Worm (Caenorhabditis elegans) whole organism, L1 larva: ENCODE data around the gene col-78.

Experiments used
- C04F5.9 ChIP-seq: sonication (generic microtip); optimal IDR thresholded peaks from 2 replicates; lab custom pipeline; 2016; ENCODE audit warnings: missing genetic modification characterization, missing compliant biosample characterization
- C16A3.4 ChIP-seq: fragments of 150-350 bp; optimal IDR thresholded peaks from 2 replicates; lab custom pipeline; 2014; ENCODE audit warnings: missing biosample characterization, missing genetic modification characterization
- C34B4.2 ChIP-seq: sonication (generic microtip); optimal IDR thresholded peaks from 2 replicates; lab custom pipeline; 2017; ENCODE audit warnings: mild to moderate bottlenecking, missing genetic modification characterization, missing compliant biosample characterization
- Y116A8C.19 ChIP-seq: sonication (generic microtip); optimal IDR thresholded peaks from 2 replicates; lab custom pipeline; 2016; ENCODE audit warnings: missing compliant biosample characterization, missing genetic modification characterization, borderline replicate concordance
- aha-1 ChIP-seq: fragments of 150-350 bp; optimal IDR thresholded peaks from 2 replicates; lab custom pipeline; 2014; ENCODE audit warnings: missing biosample characterization, missing genetic modification characterization
- aly-2 ChIP-seq: fragments of 150-350 bp; optimal IDR thresholded peaks from 2 replicates; lab custom pipeline; 2014; ENCODE audit warnings: missing biosample characterization, missing genetic modification characterization
- ama-1 ChIP-seq: fragments of 150-350 bp; optimal IDR thresholded peaks from 2 replicates; lab custom pipeline; 2014
- blmp-1 ChIP-seq: fragments of 150-350 bp; optimal IDR thresholded peaks from 2 replicates; lab custom pipeline; 2014; ENCODE audit warnings: missing biosample characterization, missing genetic modification characterization
- ceh-82 ChIP-seq, 3 experiments: fragments of 150-350 bp in 1 of 3; sonication (generic microtip) in 2 of 3; optimal IDR thresholded peaks; 2 replicates each; lab custom pipeline; 2014 to 2017; ENCODE audit warnings: missing biosample characterization in 3 of 3, missing genetic modification characterization in 3 of 3
- ceh-90 ChIP-seq: sonication (generic microtip); optimal IDR thresholded peaks from 2 replicates; lab custom pipeline; 2016; ENCODE audit warnings: missing genetic modification characterization, missing compliant biosample characterization
- ces-1 ChIP-seq: fragments of 150-350 bp; optimal IDR thresholded peaks from 2 replicates; lab custom pipeline; 2014; ENCODE audit warnings: missing biosample characterization, missing genetic modification reagents, missing genetic modification characterization
- dpl-1 ChIP-seq, 3 experiments: fragments of 150-350 bp in 2 of 3; sonication (generic microtip) in 1 of 3; optimal IDR thresholded peaks; 2 replicates each; lab custom pipeline; 2014 to 2017; ENCODE audit warnings: missing biosample characterization in 3 of 3, missing genetic modification characterization in 3 of 3, missing genetic modification reagents in 3 of 3
- dsc-1 ChIP-seq: sonication (generic microtip); optimal IDR thresholded peaks from 2 replicates; lab custom pipeline; 2016; ENCODE audit warnings: mild to moderate bottlenecking, missing genetic modification characterization, missing compliant biosample characterization
- efl-3 ChIP-seq: fragments of 200-800 bp; sonication (Bioruptor generic); optimal IDR thresholded peaks from 2 replicates; lab custom pipeline; 2018; ENCODE audit warnings: mild to moderate bottlenecking, missing genetic modification characterization, missing compliant biosample characterization
- egl-13 ChIP-seq: sonication (generic microtip); optimal IDR thresholded peaks from 2 replicates; lab custom pipeline; 2016; ENCODE audit warnings: missing genotype, missing genetic modification reagents, missing genetic modification characterization, missing compliant biosample characterization
- egl-27 ChIP-seq, 2 experiments: fragments of 150-350 bp in 1 of 2; sonication (generic microtip); optimal IDR thresholded peaks; 3 replicates each; lab custom pipeline; 2017 to 2018; ENCODE audit warnings: missing biosample characterization in 2 of 2, missing genetic modification characterization in 2 of 2, missing genetic modification reagents in 2 of 2
- elt-2 ChIP-seq: sonication (generic microtip); optimal IDR thresholded peaks from 2 replicates; lab custom pipeline; 2016; ENCODE audit warnings: missing genetic modification characterization, mild to moderate bottlenecking, inconsistent platforms, missing compliant biosample characterization, missing genetic modification reagents
- elt-3 ChIP-seq, 6 experiments: fragments of 150-350 bp in 1 of 6; sonication (generic microtip); optimal IDR thresholded peaks; 2 replicates each; lab custom pipeline; 2017 to 2018; ENCODE audit warnings: missing biosample characterization in 6 of 6, missing genetic modification characterization in 6 of 6, inconsistent platforms in 1 of 6
- fkh-10 ChIP-seq: sonication (generic microtip); optimal IDR thresholded peaks from 2 replicates; lab custom pipeline; 2017; ENCODE audit warnings: missing biosample characterization, missing genetic modification reagents, missing genetic modification characterization
- fkh-4 ChIP-seq: sonication (generic microtip); optimal IDR thresholded peaks from 2 replicates; lab custom pipeline; 2016; ENCODE audit warnings: missing compliant biosample characterization, missing genetic modification characterization, borderline replicate concordance
- fos-1 ChIP-seq: fragments of 150-350 bp; optimal IDR thresholded peaks from 2 replicates; lab custom pipeline; 2014; ENCODE audit warnings: missing biosample characterization, missing genetic modification characterization
- grh-1 ChIP-seq: fragments of 200-800 bp; sonication (Bioruptor generic); IDR thresholded peaks from 2 replicates; pipeline ENCODE4 v1.3.6; 2022; ENCODE audit warnings: missing genetic modification reagents, missing genetic modification characterization, missing compliant biosample characterization
- hlh-4 ChIP-seq: sonication (generic microtip); optimal IDR thresholded peaks from 2 replicates; lab custom pipeline; 2016; ENCODE audit warnings: mild to moderate bottlenecking, missing genetic modification characterization, missing compliant biosample characterization
- isw-1 ChIP-seq: fragments of 200-800 bp; sonication (Bioruptor generic); IDR thresholded peaks from 2 replicates; pipeline ENCODE4 v1.3.6; 2022; ENCODE audit warnings: missing genetic modification characterization, missing compliant biosample characterization
- lin-14 ChIP-seq: fragments of 200-800 bp; sonication (Bioruptor generic); optimal IDR thresholded peaks from 2 replicates; lab custom pipeline; 2018; ENCODE audit warnings: mild to moderate bottlenecking, missing genetic modification characterization, moderate library complexity, missing compliant biosample characterization
- lin-35 ChIP-seq, 2 experiments: fragments of 150-350 bp; optimal IDR thresholded peaks; 2 replicates each; lab custom pipeline; 2014; ENCODE audit warnings: missing biosample characterization in 2 of 2, missing genetic modification characterization in 2 of 2, missing genetic modification reagents in 2 of 2
- lin-39 ChIP-seq: fragments of 150-350 bp; optimal IDR thresholded peaks from 2 replicates; lab custom pipeline; 2014; ENCODE audit warnings: missing biosample characterization, missing genetic modification reagents, missing genetic modification characterization
- lsy-2 ChIP-seq, 2 experiments: fragments of 150-350 bp; optimal IDR thresholded peaks; 2 replicates each; lab custom pipeline; 2014; ENCODE audit warnings: missing biosample characterization in 2 of 2, missing genetic modification characterization in 2 of 2
- mab-9 ChIP-seq: fragments of 200-800 bp; sonication (Bioruptor generic); IDR thresholded peaks from 2 replicates; pipeline ENCODE4 v1.3.6; 2022; ENCODE audit warnings: missing genetic modification reagents, missing genetic modification characterization, missing compliant biosample characterization
- mep-1 ChIP-seq: fragments of 150-350 bp; optimal IDR thresholded peaks from 2 replicates; lab custom pipeline; 2014; ENCODE audit warnings: missing biosample characterization, missing genetic modification characterization
- nhr-20 ChIP-seq: sonication (generic microtip); optimal IDR thresholded peaks from 2 replicates; lab custom pipeline; 2016; ENCODE audit warnings: mild to moderate bottlenecking, missing genetic modification characterization, missing compliant biosample characterization
- nhr-237 ChIP-seq: fragments of 150-350 bp; optimal IDR thresholded peaks from 2 replicates; lab custom pipeline; 2014; ENCODE audit warnings: missing biosample characterization, missing genetic modification characterization
- nhr-47 ChIP-seq: sonication (generic microtip); optimal IDR thresholded peaks from 2 replicates; lab custom pipeline; 2016; ENCODE audit warnings: mild to moderate bottlenecking, missing genetic modification characterization, moderate library complexity, missing compliant biosample characterization
- nhr-76 ChIP-seq: sonication (generic microtip); optimal IDR thresholded peaks from 2 replicates; lab custom pipeline; 2017; ENCODE audit warnings: missing biosample characterization, missing genetic modification characterization
- nhr-84 ChIP-seq: sonication (generic microtip); optimal IDR thresholded peaks from 2 replicates; lab custom pipeline; 2017; ENCODE audit warnings: missing biosample characterization, missing genetic modification characterization
- pax-3 ChIP-seq: fragments of 200-800 bp; sonication (Bioruptor generic); optimal IDR thresholded peaks from 2 replicates; lab custom pipeline; 2018; ENCODE audit warnings: mild to moderate bottlenecking, missing genetic modification characterization, moderate library complexity, missing compliant biosample characterization
- rnt-1 ChIP-seq: sonication (generic microtip); optimal IDR thresholded peaks from 2 replicates; lab custom pipeline; 2016; ENCODE audit warnings: mild to moderate bottlenecking, missing genetic modification characterization, moderate library complexity, missing compliant biosample characterization
- snu-23 ChIP-seq: sonication (generic microtip); optimal IDR thresholded peaks from 2 replicates; lab custom pipeline; 2016; ENCODE audit warnings: missing genetic modification characterization, missing compliant biosample characterization
- sox-4 ChIP-seq: sonication (generic microtip); optimal IDR thresholded peaks from 2 replicates; lab custom pipeline; 2016; ENCODE audit warnings: missing genetic modification characterization, missing compliant biosample characterization
- unc-130 ChIP-seq: fragments of 150-350 bp; optimal IDR thresholded peaks from 2 replicates; lab custom pipeline; 2017; ENCODE audit warnings: missing biosample characterization, missing genetic modification characterization, inconsistent platforms
- unc-30 ChIP-seq: sonication (generic microtip); optimal IDR thresholded peaks from 2 replicates; lab custom pipeline; 2017; ENCODE audit warnings: missing biosample characterization, missing genetic modification characterization
- unc-62 ChIP-seq: fragments of 150-350 bp; optimal IDR thresholded peaks from 2 replicates; lab custom pipeline; 2014; ENCODE audit warnings: missing biosample characterization, missing genetic modification reagents, missing genetic modification characterization
- unc-86 ChIP-seq: sonication (generic microtip); optimal IDR thresholded peaks from 2 replicates; lab custom pipeline; 2016; ENCODE audit warnings: missing genetic modification characterization, missing compliant biosample characterization
- unc-98 ChIP-seq: fragments of 200-800 bp; sonication (Bioruptor generic); IDR thresholded peaks from 2 replicates; pipeline ENCODE4 v1.3.6; 2022; ENCODE audit warnings: missing genetic modification characterization, missing compliant biosample characterization
- xbp-1 ChIP-seq: sonication (generic microtip); optimal IDR thresholded peaks from 2 replicates; lab custom pipeline; 2016; ENCODE audit warnings: missing genetic modification characterization, missing compliant biosample characterization
- ztf-11 ChIP-seq, 2 experiments: sonication (generic microtip); optimal IDR thresholded peaks; 2 replicates each; lab custom pipeline; 2016 to 2017; ENCODE audit warnings: missing genetic modification characterization in 2 of 2, missing biosample characterization in 1 of 2, missing compliant biosample characterization in 1 of 2

Gene col-78

ce11 chrII:9152231-9152630, at the start of gene col-78:
Gene col-78 (plus strand): TSS chrII:9152531.
- TF ChIP-seq C04F5.9 (tag; lab: Kevin White, UChicago) (no peak), pax-3 (no peak), hlh-4 (tag; lab: Kevin White, UChicago) (no peak), C34B4.2 (no peak), nhr-76 (tag; lab: Kevin White, UChicago) (no peak), mab-9 (GFP tag; lab: Robert Waterston, UW) (no peak), unc-30 (no peak), ztf-11 (tag; optimal IDR thresholded peaks at IDR 0.05; lab: Kevin White, UChicago) (no peak), sox-4 (tag; lab: Kevin White, UChicago) (no peak), ama-1 (lab: Kevin White, UChicago) (no peak), lin-39 (tag; lab: Kevin White, UChicago) (no peak), ceh-90 (tag; lab: Kevin White, UChicago) (no peak)

ce11 chrII:9107095-9107769, 45.1 kb upstream of the col-78 start, which contains the start of gene dyrb-1:
Gene dyrb-1 (minus strand): TSS chrII:9107145.
- TF ChIP-seq C34B4.2 (no peak), mep-1 (tag; lab: Kevin White, UChicago) (no peak), unc-130 (tag; lab: Kevin White, UChicago) (no peak), unc-86 (tag; lab: Kevin White, UChicago) (no peak), ces-1 (peak; percentile 47), fos-1 (tag; lab: Kevin White, UChicago) (no peak), xbp-1 (tag; lab: Kevin White, UChicago) (no peak), nhr-47 (tag; lab: Kevin White, UChicago) (no peak), elt-2 (tag; lab: Kevin White, UChicago) (no peak), isw-1 (GFP tag; lab: Robert Waterston, UW) (no peak), lin-14 (peak; percentile 43), fkh-10 (GFP tag; lab: Kevin White, UChicago) (peak; percentile 20), rnt-1 (tag; lab: Kevin White, UChicago) (no peak), fkh-4 (tag; lab: Kevin White, UChicago) (no peak)

DNA sequence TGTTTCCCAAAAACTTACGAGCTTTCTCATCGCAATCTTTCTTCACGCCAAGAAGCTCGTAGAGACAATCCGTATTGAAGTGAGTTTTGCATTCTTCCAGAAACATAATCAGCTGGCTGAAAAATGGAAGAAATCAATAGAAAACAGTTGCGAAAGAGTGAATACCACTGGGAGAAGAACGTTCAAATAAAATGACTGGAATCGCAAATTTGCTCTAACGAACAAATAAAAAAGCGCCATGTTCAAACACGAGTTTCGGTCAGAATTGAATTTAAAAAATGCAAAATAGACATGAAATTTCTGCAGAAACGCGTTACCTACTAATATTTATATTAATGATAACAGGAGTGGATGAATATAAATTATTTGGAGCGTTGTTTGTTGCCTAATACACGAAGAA, 43.9 kb upstream of the col-78 start, which contains the start of gene dnj-23:
Gene dnj-23 (minus strand): TSS at position 158 of the 400 bp plus-strand sequence.
- TF ChIP-seq fkh-4 (tag; lab: Kevin White, UChicago) (no peak), egl-27 (tag; optimal IDR thresholded peaks at IDR 0.05; lab: Kevin White, UChicago) (no peak), unc-62 (no peak), egl-13 (tag; lab: Kevin White, UChicago) (no peak), isw-1 (GFP tag; lab: Robert Waterston, UW) (no peak), ceh-90 (tag; lab: Kevin White, UChicago) (no peak), efl-3 (GFP tag; lab: Kevin White, UChicago) (no peak), dpl-1 (GFP tag; optimal IDR thresholded peaks at IDR 0.05; lab: Kevin White, UChicago) (peak; percentile 68 to 87 (median 83)), ama-1 (lab: Kevin White, UChicago) (no peak), Y116A8C.19 (tag; lab: Kevin White, UChicago) (no peak), sox-4 (tag; lab: Kevin White, UChicago) (no peak), C16A3.4 (no peak), rnt-1 (tag; lab: Kevin White, UChicago) (peak; percentile 18), lin-35 (GFP tag; optimal IDR thresholded peaks at IDR 0.05; lab: Kevin White, UChicago) (peak; percentile 85 to 95), nhr-47 (tag; lab: Kevin White, UChicago) (peak; percentile 5), ceh-82 (tag; optimal IDR thresholded peaks at IDR 0.05; lab: Kevin White, UChicago) (no peak), nhr-20 (tag; lab: Kevin White, UChicago) (peak; percentile 42), nhr-237 (tag; lab: Kevin White, UChicago) (no peak), lsy-2 (tag; optimal IDR thresholded peaks at IDR 0.05; lab: Kevin White, UChicago) (peak; percentile 9 to 65), nhr-84 (tag; lab: Kevin White, UChicago) (no peak), aly-2 (no peak), elt-3 (tag; optimal IDR thresholded peaks at IDR 0.05; lab: Kevin White, UChicago) (no peak), unc-86 (tag; lab: Kevin White, UChicago) (no peak), blmp-1 (tag; lab: Kevin White, UChicago) (peak; percentile 26), unc-98 (GFP tag; lab: Robert Waterston, UW) (no peak), mab-9 (GFP tag; lab: Robert Waterston, UW) (no peak), xbp-1 (tag; lab: Kevin White, UChicago) (no peak), aha-1 (tag; lab: Kevin White, UChicago) (no peak), snu-23 (peak; percentile 8), ces-1 (no peak), pax-3 (no peak), fkh-10 (GFP tag; lab: Kevin White, UChicago) (no peak), dsc-1 (tag; lab: Kevin White, UChicago) (no peak), unc-130 (tag; lab: Kevin White, UChicago) (no peak), unc-30 (no peak), grh-1 (GFP tag; lab: Robert Waterston, UW) (no peak)
